Fruit fly (Drosophila melanogaster) whole organism, embryonic: ENCODE results near the gene frj.

Experiments
- Atf-2 ChIP-seq: fragments of 200-800 bp; sonication (Bioruptor generic); optimal IDR thresholded peaks from 2 replicates; lab custom pipeline; 2016; ENCODE audit warnings: missing biosample characterization, missing genetic modification characterization
- B-H1 ChIP-seq: fragments of 200-800 bp; sonication (Bioruptor generic); IDR thresholded peaks from 3 replicates; pipeline ENCODE4 v1.3.6; 2022; ENCODE audit warnings: missing biosample characterization, missing genetic modification characterization
- CG10147 ChIP-seq: fragments of 200-800 bp; sonication (Bioruptor generic); optimal IDR thresholded peaks from 2 replicates; lab custom pipeline; 2019; ENCODE audit warnings: missing biosample characterization, mild to moderate bottlenecking, missing genetic modification characterization, moderate library complexity
- CG11247 ChIP-seq: fragments of 200-800 bp; sonication (Bioruptor generic); IDR thresholded peaks from 2 replicates; pipeline ENCODE4 v1.3.6; 2022; ENCODE audit warnings: missing biosample characterization, missing genetic modification characterization
- CG13296 ChIP-seq: fragments of 200-800 bp; sonication (Bioruptor generic); optimal IDR thresholded peaks from 3 replicates; lab custom pipeline; 2018; ENCODE audit warnings: missing biosample characterization, mild to moderate bottlenecking, missing genetic modification characterization
- CG15479 ChIP-seq: fragments of 200-800 bp; sonication (Bioruptor generic); optimal IDR thresholded peaks from 3 replicates; lab custom pipeline; 2019; ENCODE audit warnings: missing biosample characterization, mild to moderate bottlenecking, missing genetic modification characterization, moderate library complexity
- CG17361 ChIP-seq: fragments of 200-800 bp; sonication (Bioruptor generic); IDR thresholded peaks from 3 replicates; pipeline ENCODE4 v1.3.6; 2022; ENCODE audit warnings: missing biosample characterization, missing genetic modification characterization
- CG2199 ChIP-seq: fragments of 200-800 bp; sonication (Bioruptor generic); IDR thresholded peaks from 3 replicates; pipeline ENCODE4 v1.3.6; 2022; ENCODE audit warnings: missing biosample characterization, missing genetic modification characterization
- CG2889 ChIP-seq: fragments of 200-800 bp; sonication (Bioruptor generic); IDR thresholded peaks from 3 replicates; pipeline ENCODE4 v1.3.6; 2022; ENCODE audit warnings: missing biosample characterization, missing genetic modification characterization
- CG30403 ChIP-seq: fragments of 200-800 bp; sonication (Bioruptor generic); optimal IDR thresholded peaks from 3 replicates; lab custom pipeline; 2016; ENCODE audit warnings: missing biosample characterization, missing genetic modification characterization
- CG30431 ChIP-seq: fragments of 200-800 bp; sonication (Bioruptor generic); optimal IDR thresholded peaks from 2 replicates; lab custom pipeline; 2017; ENCODE audit warnings: missing biosample characterization, missing genetic modification characterization
- CG32772 ChIP-seq: fragments of 200-800 bp; sonication (Bioruptor generic); IDR thresholded peaks from 2 replicates; pipeline ENCODE4 v1.3.6; 2022; ENCODE audit warnings: missing biosample characterization, missing genetic modification characterization
- CG34224 ChIP-seq: fragments of 200-800 bp; sonication (Bioruptor generic); IDR thresholded peaks from 3 replicates; pipeline ENCODE4 v1.3.6; 2022; ENCODE audit warnings: missing biosample characterization, missing genetic modification characterization; ENCODE audit not compliant: partially characterized antibody
- CG3995 ChIP-seq: fragments of 200-800 bp; sonication (Bioruptor generic); optimal IDR thresholded peaks from 3 replicates; lab custom pipeline; 2016; ENCODE audit warnings: missing biosample characterization, missing genetic modification characterization
- CG4854 ChIP-seq: fragments of 200-800 bp; sonication (Bioruptor generic); optimal IDR thresholded peaks from 2 replicates; lab custom pipeline; 2016; ENCODE audit warnings: missing biosample characterization, missing genetic modification characterization, inconsistent platforms
- CG6272 ChIP-seq: fragments of 200-800 bp; sonication (Bioruptor generic); IDR thresholded peaks from 2 replicates; pipeline ENCODE4 v1.3.6; 2022; ENCODE audit warnings: missing biosample characterization, missing genetic modification characterization
- CG6765 ChIP-seq: fragments of 200-800 bp; sonication (Bioruptor generic); optimal IDR thresholded peaks from 3 replicates; lab custom pipeline; 2017; ENCODE audit warnings: missing biosample characterization, mild to moderate bottlenecking, missing genetic modification characterization
- CG6813 ChIP-seq: fragments of 200-800 bp; sonication (Bioruptor generic); optimal IDR thresholded peaks from 2 replicates; lab custom pipeline; 2017; ENCODE audit warnings: missing biosample characterization, missing genetic modification characterization, mild to moderate bottlenecking, moderate library complexity, missing genetic modification reagents
- Camta ChIP-seq: fragments of 200-800 bp; sonication (Bioruptor generic); optimal IDR thresholded peaks from 2 replicates; lab custom pipeline; 2016; ENCODE audit warnings: missing biosample characterization, missing genetic modification characterization
- CoRest ChIP-seq: fragments of 200-800 bp; sonication (Bioruptor generic); optimal IDR thresholded peaks from 3 replicates; lab custom pipeline; 2018; ENCODE audit warnings: missing biosample characterization, mild to moderate bottlenecking, missing genetic modification characterization, moderate library complexity
- CrebB ChIP-seq: fragments of 200-800 bp; sonication (Bioruptor generic); optimal IDR thresholded peaks from 3 replicates; lab custom pipeline; 2018; ENCODE audit warnings: missing biosample characterization, mild to moderate bottlenecking, missing genetic modification characterization
- Doc2 ChIP-seq: fragments of 200-800 bp; sonication (Bioruptor generic); IDR thresholded peaks from 2 replicates; pipeline ENCODE4 v1.3.6; 2022; ENCODE audit warnings: missing biosample characterization, missing genetic modification characterization
- HLHmδ ChIP-seq: fragments of 200-800 bp; sonication (Bioruptor generic); optimal IDR thresholded peaks from 2 replicates; lab custom pipeline; 2018; ENCODE audit warnings: missing biosample characterization, mild to moderate bottlenecking, missing genetic modification characterization, moderate library complexity
- Hr51 ChIP-seq, 2 experiments: fragments of 200-800 bp; sonication (Bioruptor generic); optimal IDR thresholded peaks; 2 replicates in 1 of 2; 3 replicates in 1 of 2; lab custom pipeline; 2016 to 2018; ENCODE audit warnings: missing biosample characterization in 2 of 2, missing genetic modification characterization in 2 of 2, mild to moderate bottlenecking in 1 of 2, moderate library complexity in 1 of 2
- Kr ChIP-seq: fragments of 200-800 bp; sonication (Bioruptor generic); optimal IDR thresholded peaks from 2 replicates; lab custom pipeline; 2017; ENCODE audit warnings: missing biosample characterization, mild to moderate bottlenecking, missing genetic modification characterization
- Lim3 ChIP-seq: fragments of 200-800 bp; sonication (Bioruptor generic); IDR thresholded peaks from 2 replicates; pipeline ENCODE4 v1.3.6; 2022; ENCODE audit warnings: missing biosample characterization, missing genetic modification characterization
- MBD-R2 ChIP-seq: fragments of 200-800 bp; sonication (Bioruptor generic); IDR thresholded peaks from 2 replicates; pipeline ENCODE4 v1.3.6; 2022; ENCODE audit warnings: missing biosample characterization, missing genetic modification characterization
- Mes4 ChIP-seq: fragments of 200-800 bp; sonication (Bioruptor generic); optimal IDR thresholded peaks from 2 replicates; lab custom pipeline; 2016; ENCODE audit warnings: missing biosample characterization, missing genetic modification characterization
- Oli ChIP-seq: fragments of 200-800 bp; sonication (Bioruptor generic); optimal IDR thresholded peaks from 2 replicates; lab custom pipeline; 2018; ENCODE audit warnings: missing biosample characterization, mild to moderate bottlenecking, missing genetic modification characterization, moderate library complexity
- Side ChIP-seq: fragments of 200-800 bp; sonication (Bioruptor generic); optimal IDR thresholded peaks from 2 replicates; lab custom pipeline; 2016; ENCODE audit warnings: missing biosample characterization, missing genetic modification characterization
- Sox100B ChIP-seq: fragments of 200-800 bp; sonication (Bioruptor generic); optimal IDR thresholded peaks from 3 replicates; lab custom pipeline; 2018; ENCODE audit warnings: missing biosample characterization, mild to moderate bottlenecking, missing genetic modification characterization
- Sox102F ChIP-seq: fragments of 200-800 bp; sonication (Bioruptor generic); optimal IDR thresholded peaks from 2 replicates; lab custom pipeline; 2018; ENCODE audit warnings: missing biosample characterization, mild to moderate bottlenecking, missing genetic modification characterization, moderate library complexity
- Sry-β ChIP-seq: fragments of 200-800 bp; sonication (Bioruptor generic); optimal IDR thresholded peaks from 2 replicates; lab custom pipeline; 2018; ENCODE audit warnings: missing biosample characterization, mild to moderate bottlenecking, missing genetic modification characterization, moderate library complexity
- Vsx1 ChIP-seq: fragments of 200-800 bp; sonication (Bioruptor generic); optimal IDR thresholded peaks from 2 replicates; lab custom pipeline; 2017; ENCODE audit warnings: missing biosample characterization, mild to moderate bottlenecking, missing genetic modification characterization, missing genetic modification reagents
- Xrp1 ChIP-seq: fragments of 200-800 bp; sonication (Bioruptor generic); IDR thresholded peaks from 2 replicates; pipeline ENCODE4 v1.3.6; 2022; ENCODE audit warnings: missing biosample characterization, missing genetic modification characterization
- YL-1 ChIP-seq: fragments of 200-800 bp; sonication (Bioruptor generic); optimal IDR thresholded peaks from 3 replicates; lab custom pipeline; 2017; ENCODE audit warnings: missing biosample characterization, mild to moderate bottlenecking, missing genetic modification characterization
- aop ChIP-seq: fragments of 200-800 bp; sonication (Bioruptor generic); IDR thresholded peaks from 2 replicates; pipeline ENCODE4 v1.3.6; 2022; ENCODE audit warnings: missing biosample characterization, missing genetic modification characterization
- bcd ChIP-seq: fragments of 200-800 bp; sonication (Bioruptor generic); optimal IDR thresholded peaks from 2 replicates; lab custom pipeline; 2017; ENCODE audit warnings: missing biosample characterization, mild to moderate bottlenecking, missing genetic modification characterization
- croc ChIP-seq: fragments of 200-800 bp; sonication (Bioruptor generic); conservative IDR thresholded peaks from 3 replicates; pipeline ENCODE4 v1.3.6; 2022; ENCODE audit warnings: missing biosample characterization, missing genetic modification characterization
- en ChIP-seq: fragments of 200-800 bp; sonication (Bioruptor generic); optimal IDR thresholded peaks from 2 replicates; lab custom pipeline; 2016; ENCODE audit warnings: missing biosample characterization, missing genetic modification characterization
- jigr1 ChIP-seq: fragments of 200-800 bp; sonication (Bioruptor generic); IDR thresholded peaks from 3 replicates; pipeline ENCODE4 v1.3.6; 2022; ENCODE audit warnings: missing biosample characterization, missing genetic modification characterization
- kay ChIP-seq: fragments of 200-800 bp; sonication (Bioruptor generic); optimal IDR thresholded peaks from 2 replicates; lab custom pipeline; 2016; ENCODE audit warnings: missing biosample characterization, missing genetic modification characterization
- nerfin-1 ChIP-seq: fragments of 200-800 bp; sonication (Bioruptor generic); optimal IDR thresholded peaks from 3 replicates; lab custom pipeline; 2019; ENCODE audit warnings: missing biosample characterization, mild to moderate bottlenecking, missing genetic modification characterization, moderate library complexity
- nmo ChIP-seq: fragments of 200-800 bp; sonication (Bioruptor generic); optimal IDR thresholded peaks from 2 replicates; lab custom pipeline; 2018; ENCODE audit warnings: missing biosample characterization, mild to moderate bottlenecking, missing genetic modification characterization, moderate library complexity
- psq ChIP-seq: fragments of 200-800 bp; sonication (Bioruptor generic); optimal IDR thresholded peaks from 2 replicates; lab custom pipeline; 2017; ENCODE audit warnings: missing biosample characterization, missing genetic modification characterization
- ro ChIP-seq: fragments of 200-800 bp; sonication (Bioruptor generic); IDR thresholded peaks from 2 replicates; pipeline ENCODE4 v1.3.6; 2022; ENCODE audit warnings: missing biosample characterization, missing genetic modification characterization
- slp2 ChIP-seq: fragments of 200-800 bp; sonication (Bioruptor generic); optimal IDR thresholded peaks from 2 replicates; lab custom pipeline; 2016; ENCODE audit warnings: missing biosample characterization, missing genetic modification characterization
- sqz ChIP-seq: fragments of 200-800 bp; sonication (Bioruptor generic); optimal IDR thresholded peaks from 3 replicates; lab custom pipeline; 2018; ENCODE audit warnings: missing biosample characterization, mild to moderate bottlenecking, missing genetic modification characterization
- sug ChIP-seq: fragments of 200-800 bp; optimal IDR thresholded peaks from 2 replicates; lab custom pipeline; 2019; ENCODE audit warnings: missing biosample characterization, mild to moderate bottlenecking, missing genetic modification characterization, moderate library complexity
- tna ChIP-seq: fragments of 200-800 bp; sonication (Bioruptor generic); IDR thresholded peaks from 2 replicates; pipeline ENCODE4 v1.3.6; 2022; ENCODE audit warnings: missing biosample characterization, missing genetic modification characterization; ENCODE audit not compliant: partially characterized antibody
- usp ChIP-seq: fragments of >200 bp; optimal IDR thresholded peaks from 2 replicates; lab custom pipeline; 2017; ENCODE audit warnings: missing biosample characterization, missing genetic modification characterization

frj gene

DNA sequence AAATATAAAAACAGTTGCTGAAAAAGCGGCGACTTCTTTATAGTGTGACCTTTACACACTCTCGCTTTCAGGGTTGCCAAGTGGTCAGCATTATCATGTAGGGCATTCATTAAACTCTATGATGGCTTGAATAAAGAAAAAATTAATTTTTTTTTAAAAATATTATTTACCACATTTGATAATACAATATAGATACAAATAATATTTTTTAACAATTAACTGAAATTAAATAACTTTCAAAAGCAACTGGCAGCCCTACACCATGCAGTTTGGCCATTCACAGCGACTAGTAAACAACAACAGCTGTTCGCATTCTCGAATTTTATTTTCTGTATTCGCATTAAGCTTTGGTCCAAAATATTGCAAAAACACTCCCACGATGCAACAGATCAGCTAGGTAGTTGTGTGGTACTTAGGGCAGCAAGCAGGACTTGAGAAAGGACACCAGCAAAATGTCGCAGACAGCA, 35.0 kb downstream of the frj start, which contains the start of the genes Phf5a and CG31638 (continued):
- peak; percentile 55 to 76 for TF ChIP-seq Hr51 (GFP tag; optimal IDR thresholded peaks at IDR 0.05; lab: Kevin White, UChicago)
- peak; percentile 91 for TF ChIP-seq nerfin-1
- peak; percentile 34 for TF ChIP-seq Side
- TF ChIP-seq CG34224 (GFP tag; lab: Robert Waterston, UW) = 0 out of 3 replicates have a peak, but pooled peaks have one; percentile 39
- peak; percentile 90 for TF ChIP-seq CoRest
- TF ChIP-seq CG13296 = peak; percentile 92
- peak; percentile 36 for TF ChIP-seq psq (GFP tag; lab: Kevin White, UChicago)
- TF ChIP-seq bcd (GFP tag; lab: Kevin White, UChicago) = peak; percentile 86
- TF ChIP-seq Camta = peak; percentile 40
- peak; percentile 84 for TF ChIP-seq Vsx1 (GFP tag; lab: Kevin White, UChicago)
- TF ChIP-seq B-H1 (GFP tag; lab: Robert Waterston, UW) = peak; percentile 96
- peak; percentile 1 for TF ChIP-seq Mes4 (GFP tag; lab: Kevin White, UChicago)
- no peak for TF ChIP-seq Lim3 (GFP tag; lab: Robert Waterston, UW)
- TF ChIP-seq CG6813 (GFP tag; lab: Kevin White, UChicago) = peak; percentile 92
- TF ChIP-seq kay (GFP tag; lab: Kevin White, UChicago) = peak; percentile 40
- TF ChIP-seq CG2199 (GFP tag; lab: Robert Waterston, UW) = peak; percentile 96
- no peak for TF ChIP-seq usp (GFP tag; lab: Kevin White, UChicago)
- TF ChIP-seq CG10147 = peak; percentile 52
- no peak for TF ChIP-seq Sox100B (GFP tag; lab: Kevin White, UChicago)
- peak; percentile 61 for TF ChIP-seq slp2 (GFP tag; lab: Kevin White, UChicago)
- TF ChIP-seq sug (tag; lab: Kevin White, UChicago) = peak; percentile 66
- peak; percentile 91 for TF ChIP-seq Doc2
- no peak for TF ChIP-seq Sox102F
- TF ChIP-seq CrebB (tag; lab: Kevin White, UChicago) = peak; percentile 88
- peak; percentile 92 for TF ChIP-seq YL-1 (GFP tag; lab: Kevin White, UChicago)
- no peak for TF ChIP-seq CG4854 (GFP tag; lab: Kevin White, UChicago)
- no peak for TF ChIP-seq tna (GFP tag; lab: Robert Waterston, UW)
- TF ChIP-seq jigr1 (GFP tag; lab: Robert Waterston, UW) = peak; percentile 93
- TF ChIP-seq Xrp1 (GFP tag; lab: Robert Waterston, UW) = peak; percentile 98
- peak; percentile 97 for TF ChIP-seq CG2889
- peak; percentile 93 for TF ChIP-seq croc (GFP tag; lab: Robert Waterston, UW)
- peak; percentile 81 for TF ChIP-seq CG6765 (GFP tag; lab: Kevin White, UChicago)
- TF ChIP-seq Atf-2 (GFP tag; lab: Kevin White, UChicago) = no peak
- TF ChIP-seq CG32772 (GFP tag; lab: Robert Waterston, UW) = peak; percentile 98
- TF ChIP-seq CG17361 (GFP tag; lab: Robert Waterston, UW) = peak; percentile 97
- TF ChIP-seq en = no peak
- peak; percentile 89 for TF ChIP-seq Oli (tag; lab: Kevin White, UChicago)
- peak; percentile 90 for TF ChIP-seq MBD-R2 (GFP tag; lab: Robert Waterston, UW)
- no peak for TF ChIP-seq HLHmδ (GFP tag; lab: Kevin White, UChicago)
- TF ChIP-seq sqz (GFP tag; lab: Kevin White, UChicago) = peak; percentile 83
- TF ChIP-seq CG11247 (GFP tag; lab: Robert Waterston, UW) = no peak
- no peak for TF ChIP-seq ro
- TF ChIP-seq CG3995 (GFP tag; lab: Kevin White, UChicago) = peak; percentile 56
- TF ChIP-seq CG30403 (GFP tag; lab: Kevin White, UChicago) = peak; percentile 98
- peak; percentile 81 for TF ChIP-seq nmo (GFP tag; lab: Kevin White, UChicago)
- no peak for TF ChIP-seq aop (GFP tag; lab: Robert Waterston, UW)
- TF ChIP-seq Kr = no peak
- TF ChIP-seq Sry-β = peak; percentile 65
- TF ChIP-seq CG30431 (GFP tag; lab: Kevin White, UChicago) = peak; percentile 4
- peak; percentile 98 for TF ChIP-seq CG6272 (GFP tag; lab: Robert Waterston, UW)
- TF ChIP-seq CG15479 = no peak
